Worm (Caenorhabditis elegans): ENCODE data around the gene ric-4.

Gene ric-4

DNA sequence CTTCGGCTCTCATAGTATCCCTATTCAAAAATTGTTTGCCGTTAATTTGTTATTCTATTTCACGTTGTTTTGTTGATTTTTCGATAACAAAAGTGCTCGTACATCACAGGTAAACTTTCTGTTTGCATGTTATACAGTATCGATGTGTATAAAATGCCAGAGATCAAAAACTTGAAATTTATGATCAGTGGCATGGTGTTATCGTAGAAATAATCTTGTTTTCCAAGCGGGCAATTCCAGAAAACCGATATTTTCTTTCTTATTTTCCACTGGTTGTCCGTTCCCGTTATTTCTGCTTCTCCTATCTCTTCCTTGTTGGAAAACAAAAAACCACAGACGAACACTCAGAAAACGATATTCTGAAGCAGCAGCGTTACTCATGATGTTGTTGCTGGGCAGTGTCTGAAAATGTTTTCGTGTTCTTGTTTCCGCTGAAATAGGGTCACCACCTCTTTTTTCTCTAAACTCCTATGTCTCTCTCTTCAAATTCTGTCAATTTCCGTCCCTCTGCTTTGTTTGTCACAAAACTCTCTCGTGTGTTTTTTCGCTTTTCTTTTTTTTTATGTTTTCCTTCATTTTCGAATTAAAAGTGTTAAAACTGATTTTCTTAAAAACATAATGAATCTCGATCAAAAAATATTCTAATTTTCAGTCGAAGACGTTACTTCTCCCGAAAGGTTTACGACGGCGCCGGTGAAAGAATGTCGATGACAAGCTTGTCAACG, 21.7 kb downstream of the ric-4 start, which contains the start of gene akt-1:
TSS of gene akt-1 (plus strand) at position 651 of the 725 bp plus-strand sequence.
- 0 out of 2 replicates have a peak, but pooled peaks have one; percentile 9 for TF ChIP-seq nfyb-1 (GFP tag; IDR thresholded peaks at IDR 0.05)
- no peak for TF ChIP-seq F52B5.7 (tag; optimal IDR thresholded peaks at IDR 0.05)
- TF ChIP-seq mxl-1 (tag; optimal IDR thresholded peaks at IDR 0.05): no peak
- no peak for TF ChIP-seq lag-1 (GFP tag; IDR thresholded peaks at IDR 0.05)
- TF ChIP-seq tbx-9 (tag; optimal IDR thresholded peaks at IDR 0.05; ENCODE audit: borderline replicate concordance): no peak
- TF ChIP-seq Y79H2A.3 (GFP tag; conservative IDR thresholded peaks at IDR 0.05): no peak
- TF ChIP-seq lin-35 (GFP tag; optimal IDR thresholded peaks at IDR 0.05): no peak
- peak; percentile 44; the same call in 1 of the 2 replicates for TF ChIP-seq zfh-2 (GFP tag; conservative IDR thresholded peaks at IDR 0.05)
- 0 out of 2 replicates have a peak, but pooled peaks have one; percentile 40 for TF ChIP-seq Y53G8AR.9 (GFP tag; conservative IDR thresholded peaks at IDR 0.05)
- TF ChIP-seq ets-4 (GFP tag; optimal IDR thresholded peaks at IDR 0.05): no peak
- no peak for TF ChIP-seq lsl-1 (GFP tag; optimal IDR thresholded peaks at IDR 0.05)

DNA sequence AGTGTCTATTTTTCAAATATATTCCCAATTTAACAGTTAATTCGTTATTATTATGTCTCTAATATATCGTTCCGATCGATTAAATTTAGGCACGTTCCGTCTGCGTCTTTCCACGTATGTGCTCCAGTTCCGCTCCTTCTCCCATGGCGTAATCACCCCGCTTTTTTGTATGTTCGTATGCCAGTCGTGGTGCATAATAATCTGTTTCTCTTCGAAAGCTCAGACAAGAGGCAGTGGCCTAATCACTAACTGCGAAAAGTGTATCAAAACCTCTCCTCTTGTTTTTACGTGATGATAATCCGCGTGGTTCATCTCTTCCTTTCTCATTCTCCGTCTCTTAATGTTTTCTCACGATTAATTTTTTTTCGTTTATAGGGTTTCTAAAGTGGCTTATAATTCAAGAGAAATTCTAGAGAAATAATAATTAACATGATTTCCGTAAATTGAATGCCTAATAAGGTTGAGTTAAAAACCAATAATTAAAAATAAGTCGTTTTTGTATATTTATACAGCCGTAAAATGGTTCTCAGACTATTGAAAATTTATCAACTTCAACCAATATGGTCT, 22.4 kb downstream of the ric-4 start:
- TF ChIP-seq lin-40 (tag; optimal IDR thresholded peaks at IDR 0.05): no peak
- TF ChIP-seq chd-7 (tag; optimal IDR thresholded peaks at IDR 0.05): no peak
- TF ChIP-seq B0261.1 (tag; optimal IDR thresholded peaks at IDR 0.05): no peak
- TF ChIP-seq dox-1 (GFP tag; IDR thresholded peaks at IDR 0.05): no peak
- TF ChIP-seq lsy-27 (tag; optimal IDR thresholded peaks at IDR 0.05; ENCODE audit: borderline replicate concordance, insufficient read depth): no peak
- no peak for TF ChIP-seq snpc-3.4 (tag; optimal IDR thresholded peaks at IDR 0.05)
- no peak for TF ChIP-seq F55B11.4 (tag; optimal IDR thresholded peaks at IDR 0.05; ENCODE audit: borderline replicate concordance, insufficient read depth)
- no peak for TF ChIP-seq nhr-27 (tag; optimal IDR thresholded peaks at IDR 0.05)
- TF ChIP-seq snpc-1.1 (tag; optimal IDR thresholded peaks at IDR 0.05; ENCODE audit: insufficient read depth): no peak
- no peak for TF ChIP-seq lin-54 (GFP tag; optimal IDR thresholded peaks at IDR 0.05)

DNA sequence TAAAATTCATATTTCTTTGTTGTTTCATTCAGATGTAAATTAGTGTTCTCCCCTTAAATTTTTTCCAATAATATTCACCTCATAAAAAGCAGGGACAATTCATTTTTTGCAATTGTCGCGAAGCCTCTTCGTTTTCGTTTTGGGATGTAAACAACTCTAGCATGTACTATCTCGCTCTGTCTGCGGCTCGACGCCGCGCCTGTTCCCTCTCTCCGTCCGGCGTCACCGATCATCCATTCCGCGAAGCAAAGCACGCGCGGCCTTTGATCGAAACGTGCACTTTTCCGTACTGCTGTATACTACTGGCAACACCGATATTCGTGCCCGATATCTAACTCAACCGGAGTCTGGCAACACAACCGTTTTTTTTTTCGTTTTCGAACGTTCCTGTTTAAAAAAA, 23.1 kb downstream of the ric-4 start:
- TF ChIP-seq ztf-3 (GFP tag; optimal IDR thresholded peaks at IDR 0.05) (no peak), B0261.1 (tag; optimal IDR thresholded peaks at IDR 0.05) (no peak), F57C9.4 (tag; optimal IDR thresholded peaks at IDR 0.05) (no peak), zfh-2 (GFP tag; conservative IDR thresholded peaks at IDR 0.05) (peak; percentile 82), let-526 (GFP tag; IDR thresholded peaks at IDR 0.05) (peak; percentile 10; the same call in 1 of the 2 replicates), D2030.7 (GFP tag; IDR thresholded peaks at IDR 0.05) (0 out of 2 replicates have a peak, but pooled peaks have one; percentile 5), nfyb-1 (GFP tag; IDR thresholded peaks at IDR 0.05) (0 out of 2 replicates have a peak, but pooled peaks have one; percentile 25), ceh-40 (GFP tag; IDR thresholded peaks at IDR 0.05) (0 out of 2 replicates have a peak, but pooled peaks have one; percentile 48), egl-44 (GFP tag; IDR thresholded peaks at IDR 0.05) (0 out of 2 replicates have a peak, but pooled peaks have one; percentile 47), hmg-1.2 (GFP tag; IDR thresholded peaks at IDR 0.05) (peak; percentile 17; the same call in 1 of the 2 replicates), dox-1 (GFP tag; IDR thresholded peaks at IDR 0.05) (0 out of 2 replicates have a peak, but pooled peaks have one; percentile 9), lin-26 (GFP tag; IDR thresholded peaks at IDR 0.05) (peak; percentile 44; the same call in 1 of the 2 replicates)

DNA sequence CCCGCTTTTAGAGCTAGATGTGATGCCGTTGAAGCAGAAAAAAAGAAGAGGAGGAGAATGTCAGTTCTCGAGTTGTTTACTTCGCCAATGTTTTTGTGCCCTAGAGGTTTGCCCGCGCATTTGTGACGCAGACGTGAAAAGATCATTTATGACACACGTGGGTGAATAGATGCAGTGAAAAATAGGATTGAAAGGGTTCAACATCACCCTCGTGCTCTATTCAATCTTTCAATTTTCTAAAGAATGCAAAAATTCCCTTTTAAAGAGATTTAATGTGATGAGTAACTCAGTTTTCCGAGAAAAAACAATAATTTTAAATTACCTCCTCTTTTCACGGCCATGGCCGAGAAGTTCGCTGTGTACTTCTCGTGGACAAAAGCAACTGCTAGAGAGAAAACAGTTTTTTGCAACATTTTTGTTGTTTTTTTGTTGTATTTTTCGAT, 23.6 kb downstream of the ric-4 start:
- TF ChIP-seq K12H6.12 (tag; optimal IDR thresholded peaks at IDR 0.05): peak; percentile 74
- TF ChIP-seq lin-35 (GFP tag; optimal IDR thresholded peaks at IDR 0.05): peak in 1 of 3 experiments; percentile 54
- no peak for TF ChIP-seq ceh-27 (GFP tag; optimal IDR thresholded peaks at IDR 0.05)
- TF ChIP-seq ceh-91 (GFP tag; IDR thresholded peaks at IDR 0.05): peak; percentile 46
- peak; percentile 19 for TF ChIP-seq dpl-1 (GFP tag; optimal IDR thresholded peaks at IDR 0.05)
- TF ChIP-seq Y67H2A.10 (GFP tag; conservative IDR thresholded peaks at IDR 0.05): no peak
- TF ChIP-seq madf-8 (GFP tag; conservative IDR thresholded peaks at IDR 0.05): 0 out of 2 replicates have a peak, but pooled peaks have one; percentile 23
- TF ChIP-seq lin-54 (GFP tag; optimal IDR thresholded peaks at IDR 0.05): peak; percentile 59
- TF ChIP-seq F57A8.1 (GFP tag; optimal IDR thresholded peaks at IDR 0.05): no peak
- TF ChIP-seq lsl-1 (GFP tag; optimal IDR thresholded peaks at IDR 0.05): peak; percentile 5
- peak; percentile 50 for TF ChIP-seq madf-6 (GFP tag; IDR thresholded peaks at IDR 0.05)
- TF ChIP-seq efl-1 (GFP tag; optimal IDR thresholded peaks at IDR 0.05): peak; percentile 61
- TF ChIP-seq die-1 (tag; optimal IDR thresholded peaks at IDR 0.05): no peak
- TF ChIP-seq xnd-1 (tag; optimal IDR thresholded peaks at IDR 0.05): peak; percentile 1
